Fruit fly (Drosophila melanogaster) whole organism, embryonic: ENCODE measurements around the gene CG2129.

Source experiments
- Ada2b ChIP-seq: fragments of 200-800 bp; sonication (Bioruptor generic); IDR thresholded peaks from 2 replicates; pipeline ENCODE4 v1.3.6; 2022; ENCODE audit warnings: missing biosample characterization, missing genetic modification characterization
- BtbVII ChIP-seq: fragments of 200-800 bp; sonication (Bioruptor generic); optimal IDR thresholded peaks from 3 replicates; lab custom pipeline; 2017; ENCODE audit warnings: missing biosample characterization, mild to moderate bottlenecking, missing genetic modification characterization
- CG10462 ChIP-seq: fragments of 200-800 bp; sonication (Bioruptor generic); optimal IDR thresholded peaks from 2 replicates; lab custom pipeline; 2016; ENCODE audit warnings: missing biosample characterization, missing genetic modification characterization
- CG11093 ChIP-seq: fragments of 200-800 bp; sonication (Bioruptor generic); IDR thresholded peaks from 3 replicates; pipeline ENCODE4 v1.3.6; 2022; ENCODE audit warnings: missing biosample characterization, missing genetic modification characterization
- CG11504 ChIP-seq: fragments of 200-800 bp; sonication (Bioruptor generic); optimal IDR thresholded peaks from 3 replicates; lab custom pipeline; 2019; ENCODE audit warnings: missing biosample characterization, mild to moderate bottlenecking, missing genetic modification characterization, moderate library complexity
- CG11696 ChIP-seq: fragments of 200-800 bp; sonication (Bioruptor generic); IDR thresholded peaks from 2 replicates; pipeline ENCODE4 v1.3.6; 2022; ENCODE audit warnings: missing biosample characterization, missing genetic modification characterization
- CG12104 ChIP-seq: fragments of 200-800 bp; sonication (Bioruptor generic); optimal IDR thresholded peaks from 3 replicates; lab custom pipeline; 2016; ENCODE audit warnings: missing biosample characterization, missing genetic modification characterization
- CG13123 ChIP-seq: fragments of 200-800 bp; sonication (Bioruptor generic); optimal IDR thresholded peaks from 2 replicates; lab custom pipeline; 2016; ENCODE audit warnings: missing biosample characterization, missing genetic modification characterization
- CG13287 ChIP-seq: fragments of 200-800 bp; sonication (Bioruptor generic); IDR thresholded peaks from 2 replicates; pipeline ENCODE4 v1.3.6; 2022; ENCODE audit warnings: missing biosample characterization, missing genetic modification characterization; ENCODE audit not compliant: partially characterized antibody
- CG14710 ChIP-seq: fragments of 200-800 bp; sonication (Bioruptor generic); optimal IDR thresholded peaks from 3 replicates; lab custom pipeline; 2019; ENCODE audit warnings: missing biosample characterization, mild to moderate bottlenecking, missing genetic modification characterization, moderate library complexity
- CG14965 ChIP-seq: fragments of 200-800 bp; sonication (Bioruptor generic); optimal IDR thresholded peaks from 2 replicates; lab custom pipeline; 2016; ENCODE audit warnings: missing biosample characterization, missing genetic modification characterization, borderline replicate concordance
- CG15601 ChIP-seq: fragments of 200-800 bp; sonication (Bioruptor generic); optimal IDR thresholded peaks from 3 replicates; lab custom pipeline; 2019; ENCODE audit warnings: missing biosample characterization, mild to moderate bottlenecking, missing genetic modification characterization, moderate library complexity
- CG1647 ChIP-seq: fragments of 200-800 bp; sonication (Bioruptor generic); optimal IDR thresholded peaks from 3 replicates; lab custom pipeline; 2016; ENCODE audit warnings: missing biosample characterization, missing genetic modification characterization
- CG17912 ChIP-seq: fragments of 200-800 bp; sonication (Bioruptor generic); optimal IDR thresholded peaks from 2 replicates; lab custom pipeline; 2018; ENCODE audit warnings: missing biosample characterization, mild to moderate bottlenecking, missing genetic modification characterization
- CG2712 ChIP-seq: fragments of 200-800 bp; optimal IDR thresholded peaks from 3 replicates; lab custom pipeline; 2019; ENCODE audit warnings: missing biosample characterization, mild to moderate bottlenecking, missing genetic modification characterization, moderate library complexity
- CG30403 ChIP-seq: fragments of 200-800 bp; sonication (Bioruptor generic); optimal IDR thresholded peaks from 3 replicates; lab custom pipeline; 2016; ENCODE audit warnings: missing biosample characterization, missing genetic modification characterization
- CG31441 ChIP-seq: fragments of 200-800 bp; sonication (Bioruptor generic); IDR thresholded peaks from 2 replicates; pipeline ENCODE4 v1.3.6; 2022; ENCODE audit warnings: missing biosample characterization, missing genetic modification characterization
- CG3847 ChIP-seq: fragments of 200-800 bp; sonication (Bioruptor generic); IDR thresholded peaks from 2 replicates; pipeline ENCODE4 v1.3.6; 2022; ENCODE audit warnings: missing biosample characterization, missing genetic modification characterization
- CG42726 ChIP-seq: fragments of 200-800 bp; sonication (Bioruptor generic); IDR thresholded peaks from 2 replicates; pipeline ENCODE4 v1.3.6; 2022; ENCODE audit warnings: missing biosample characterization, missing genetic modification characterization; ENCODE audit not compliant: partially characterized antibody
- CG4617 ChIP-seq: fragments of 200-800 bp; sonication (Bioruptor generic); optimal IDR thresholded peaks from 3 replicates; lab custom pipeline; 2016; ENCODE audit warnings: missing biosample characterization, missing genetic modification characterization, borderline replicate concordance
- CG5245 ChIP-seq: fragments of 200-800 bp; sonication (Bioruptor generic); optimal IDR thresholded peaks from 3 replicates; lab custom pipeline; 2016; ENCODE audit warnings: missing biosample characterization, missing genetic modification characterization
- CG7271 ChIP-seq: fragments of 200-800 bp; sonication (Bioruptor generic); optimal IDR thresholded peaks from 2 replicates; lab custom pipeline; 2018; ENCODE audit warnings: missing biosample characterization, mild to moderate bottlenecking, missing genetic modification characterization, moderate library complexity
- Dll ChIP-seq: fragments of 200-800 bp; sonication (Bioruptor generic); IDR thresholded peaks from 4 replicates; pipeline ENCODE4 v1.3.6; 2022; ENCODE audit warnings: missing biosample characterization, missing genetic modification characterization; ENCODE audit not compliant: partially characterized antibody
- Doc2 ChIP-seq: fragments of 200-800 bp; sonication (Bioruptor generic); IDR thresholded peaks from 2 replicates; pipeline ENCODE4 v1.3.6; 2022; ENCODE audit warnings: missing biosample characterization, missing genetic modification characterization
- E2f2 ChIP-seq: fragments of 200-800 bp; sonication (Bioruptor generic); IDR thresholded peaks from 2 replicates; pipeline ENCODE4 v1.3.6; 2022; ENCODE audit warnings: missing biosample characterization, missing genetic modification characterization
- ERR ChIP-seq: fragments of 200-800 bp; sonication (Bioruptor generic); optimal IDR thresholded peaks from 2 replicates; lab custom pipeline; 2016; ENCODE audit warnings: missing biosample characterization, missing genetic modification characterization
- Gug ChIP-seq: fragments of 200-800 bp; sonication (Bioruptor generic); IDR thresholded peaks from 4 replicates; pipeline ENCODE4 v1.3.6; 2022; ENCODE audit warnings: missing biosample characterization, missing genetic modification characterization
- H2.0 ChIP-seq: fragments of 200-800 bp; sonication (Bioruptor generic); IDR thresholded peaks from 2 replicates; pipeline ENCODE4 v1.3.6; 2022; ENCODE audit warnings: missing biosample characterization, missing genetic modification characterization
- Med ChIP-seq: fragments of 200-800 bp; sonication (Bioruptor generic); peaks from one replicate; lab custom pipeline; 2016; ENCODE audit warnings: missing biosample characterization, missing genetic modification characterization, mild to moderate bottlenecking, inconsistent platforms, moderate library complexity
- Meics ChIP-seq: fragments of 200-800 bp; sonication (Bioruptor generic); optimal IDR thresholded peaks from 2 replicates; lab custom pipeline; 2017; ENCODE audit warnings: missing biosample characterization, mild to moderate bottlenecking, missing genetic modification characterization
- NK7.1 ChIP-seq: fragments of 200-800 bp; sonication (Bioruptor generic); optimal IDR thresholded peaks from 3 replicates; lab custom pipeline; 2016; ENCODE audit warnings: missing biosample characterization, missing genetic modification characterization
- Nf-YB ChIP-seq: fragments of 200-800 bp; sonication (Bioruptor generic); optimal IDR thresholded peaks from 3 replicates; lab custom pipeline; 2019; ENCODE audit warnings: missing biosample characterization, mild to moderate bottlenecking, missing genetic modification characterization, moderate library complexity
- Poxn ChIP-seq: fragments of 200-800 bp; sonication (Bioruptor generic); IDR thresholded peaks from 2 replicates; pipeline ENCODE4 v1.3.6; 2022; ENCODE audit warnings: missing biosample characterization, missing genetic modification characterization
- Sin3A ChIP-seq: fragments of >200 bp; optimal IDR thresholded peaks from 2 replicates; lab custom pipeline; 2018
- Sox100B ChIP-seq: fragments of 200-800 bp; sonication (Bioruptor generic); optimal IDR thresholded peaks from 3 replicates; lab custom pipeline; 2018; ENCODE audit warnings: missing biosample characterization, mild to moderate bottlenecking, missing genetic modification characterization
- Ssrp ChIP-seq: fragments of 200-800 bp; sonication (Bioruptor generic); optimal IDR thresholded peaks from 2 replicates; lab custom pipeline; 2018; ENCODE audit warnings: missing biosample characterization, mild to moderate bottlenecking, missing genetic modification characterization, moderate library complexity
- Trl ChIP-seq, 3 experiments: fragments of >200 bp in 2 of 3; fragments of 200-800 bp in 1 of 3; sonication (Bioruptor generic) in 1 of 3; optimal IDR thresholded peaks; 2 replicates in 1 of 3; 3 replicates in 2 of 3; lab custom pipeline; 2016 to 2017; ENCODE audit warnings: missing biosample characterization in 1 of 3, missing genetic modification characterization in 1 of 3
- YL-1 ChIP-seq: fragments of 200-800 bp; sonication (Bioruptor generic); optimal IDR thresholded peaks from 3 replicates; lab custom pipeline; 2017; ENCODE audit warnings: missing biosample characterization, mild to moderate bottlenecking, missing genetic modification characterization
- az2 ChIP-seq: fragments of 200-800 bp; sonication (Bioruptor generic); optimal IDR thresholded peaks from 3 replicates; lab custom pipeline; 2016; ENCODE audit warnings: missing biosample characterization, missing genetic modification characterization
- cas ChIP-seq: fragments of 200-800 bp; sonication (Bioruptor generic); IDR thresholded peaks from 2 replicates; pipeline ENCODE4 v1.3.6; 2022; ENCODE audit warnings: missing biosample characterization, missing genetic modification characterization
- croc ChIP-seq: fragments of 200-800 bp; sonication (Bioruptor generic); conservative IDR thresholded peaks from 3 replicates; pipeline ENCODE4 v1.3.6; 2022; ENCODE audit warnings: missing biosample characterization, missing genetic modification characterization
- hb ChIP-seq: fragments of 200-800 bp; sonication (Bioruptor generic); IDR thresholded peaks from 3 replicates; pipeline ENCODE4 v1.3.6; 2022; ENCODE audit warnings: missing biosample characterization, missing genetic modification characterization; ENCODE audit not compliant: partially characterized antibody
- lab ChIP-seq: fragments of 200-800 bp; sonication (Bioruptor generic); optimal IDR thresholded peaks from 3 replicates; lab custom pipeline; 2017; ENCODE audit warnings: missing biosample characterization, missing genetic modification characterization, mild to moderate bottlenecking, moderate library complexity, missing genetic modification reagents
- lilli ChIP-seq: fragments of 200-800 bp; sonication (Bioruptor generic); optimal IDR thresholded peaks from 3 replicates; lab custom pipeline; 2016; ENCODE audit warnings: missing biosample characterization, missing genetic modification characterization
- nerfin-1 ChIP-seq: fragments of 200-800 bp; sonication (Bioruptor generic); optimal IDR thresholded peaks from 3 replicates; lab custom pipeline; 2019; ENCODE audit warnings: missing biosample characterization, mild to moderate bottlenecking, missing genetic modification characterization, moderate library complexity
- oc ChIP-seq: fragments of 200-800 bp; sonication (Bioruptor generic); optimal IDR thresholded peaks from 2 replicates; lab custom pipeline; 2018; ENCODE audit warnings: missing biosample characterization, mild to moderate bottlenecking, missing genetic modification characterization, moderate library complexity
- otp ChIP-seq: fragments of 200-800 bp; sonication (Bioruptor generic); IDR thresholded peaks from 3 replicates; pipeline ENCODE4, ENCODE4 v1.3.6; 2022; ENCODE audit warnings: missing biosample characterization, missing genetic modification characterization
- unpg ChIP-seq: fragments of 200-800 bp; sonication (Bioruptor generic); optimal IDR thresholded peaks from 3 replicates; lab custom pipeline; 2018; ENCODE audit warnings: missing biosample characterization, mild to moderate bottlenecking, missing genetic modification characterization, moderate library complexity
- z ChIP-seq: fragments of 200-800 bp; sonication (Bioruptor generic); IDR thresholded peaks from 3 replicates; pipeline ENCODE4 v1.3.6; 2022; ENCODE audit warnings: missing biosample characterization, missing genetic modification characterization
- zfh2 ChIP-seq: fragments of 200-800 bp; sonication (Bioruptor generic); optimal IDR thresholded peaks from 2 replicates; lab custom pipeline; 2016; ENCODE audit warnings: missing biosample characterization, missing genetic modification characterization

Gene CG2129

dm6 chrX:8141353-8142066 lies 4.1 kb upstream of the CG2129 start (continued):
- no peak for TF ChIP-seq NK7.1
- peak; percentile 23 for TF ChIP-seq CG2712 (tag; lab: Kevin White, UChicago)
- no peak for TF ChIP-seq hb
- peak; percentile 9 for TF ChIP-seq CG30403
- TF ChIP-seq CG1647 (GFP tag; lab: Kevin White, UChicago): no peak
- TF ChIP-seq otp (GFP tag; lab: Robert Waterston, UW): no peak
- TF ChIP-seq CG14965 (GFP tag; lab: Kevin White, UChicago): no peak
- peak; percentile 72 for TF ChIP-seq nerfin-1
- TF ChIP-seq Ssrp (tag; lab: Kevin White, UChicago): no peak
- TF ChIP-seq CG11093 (GFP tag; lab: Robert Waterston, UW): no peak
- no peak for TF ChIP-seq cas
- TF ChIP-seq H2.0 (GFP tag; lab: Robert Waterston, UW): no peak
- no peak for TF ChIP-seq CG11696
- no peak for TF ChIP-seq CG4617 (GFP tag; lab: Kevin White, UChicago)
- peak; percentile 24 for TF ChIP-seq CG11504 (tag; lab: Kevin White, UChicago)
- TF ChIP-seq Med: peak; percentile 83
- TF ChIP-seq CG10462 (GFP tag; lab: Kevin White, UChicago): peak; percentile 50
- no peak for TF ChIP-seq CG3847 (GFP tag; lab: Robert Waterston, UW)
- TF ChIP-seq CG31441 (GFP tag; lab: Robert Waterston, UW): no peak
- TF ChIP-seq Doc2: no peak
- no peak for TF ChIP-seq CG12104
- no peak for TF ChIP-seq az2
- TF ChIP-seq lilli (GFP tag; lab: Kevin White, UChicago): peak; percentile 67
- TF ChIP-seq CG42726 (GFP tag; lab: Robert Waterston, UW): no peak
- TF ChIP-seq CG13123 (GFP tag; lab: Kevin White, UChicago): no peak
- TF ChIP-seq Gug (GFP tag; lab: Robert Waterston, UW): no peak
- TF ChIP-seq ERR (GFP tag; lab: Kevin White, UChicago): no peak
- TF ChIP-seq unpg (GFP tag; lab: Kevin White, UChicago): peak; percentile 28
- TF ChIP-seq E2f2: no peak
- no peak for TF ChIP-seq BtbVII (GFP tag; lab: Kevin White, UChicago)
- peak; percentile 9 for TF ChIP-seq Sox100B
- no peak for TF ChIP-seq CG14710 (tag; lab: Kevin White, UChicago)
- peak; percentile 24 for TF ChIP-seq zfh2 (GFP tag; lab: Kevin White, UChicago)
- TF ChIP-seq croc (GFP tag; lab: Robert Waterston, UW): no peak
- peak; percentile 24 for TF ChIP-seq Meics (GFP tag; lab: Kevin White, UChicago)
- no peak for TF ChIP-seq Nf-YB (GFP tag; lab: Kevin White, UChicago)
- TF ChIP-seq Poxn (GFP tag; lab: Robert Waterston, UW): no peak
- peak; percentile 60 for TF ChIP-seq YL-1 (GFP tag; lab: Kevin White, UChicago)
- no peak for TF ChIP-seq Sin3A (lab: Kevin White, UChicago)
- TF ChIP-seq Dll: no peak
- TF ChIP-seq lab (GFP tag; lab: Kevin White, UChicago): peak; percentile 60
- no peak for TF ChIP-seq CG7271 (tag; lab: Kevin White, UChicago)
- no peak for TF ChIP-seq CG15601 (tag; lab: Kevin White, UChicago)
- no peak for TF ChIP-seq CG13287
- no peak for TF ChIP-seq z (GFP tag; lab: Robert Waterston, UW)
- no peak for TF ChIP-seq oc (tag; lab: Kevin White, UChicago)
- no peak for TF ChIP-seq CG5245 (GFP tag; lab: Kevin White, UChicago)
- no peak for TF ChIP-seq Trl (optimal IDR thresholded peaks at IDR 0.05; lab: Kevin White, UChicago)
- TF ChIP-seq Trl (GFP tag; optimal IDR thresholded peaks at IDR 0.05; lab: Kevin White, UChicago): peak; percentile 4
- no peak for TF ChIP-seq Ada2b (GFP tag; lab: Robert Waterston, UW)
- TF ChIP-seq CG17912: no peak
